Worm (Caenorhabditis elegans): ENCODE results near the gene fkh-7.

DNA sequence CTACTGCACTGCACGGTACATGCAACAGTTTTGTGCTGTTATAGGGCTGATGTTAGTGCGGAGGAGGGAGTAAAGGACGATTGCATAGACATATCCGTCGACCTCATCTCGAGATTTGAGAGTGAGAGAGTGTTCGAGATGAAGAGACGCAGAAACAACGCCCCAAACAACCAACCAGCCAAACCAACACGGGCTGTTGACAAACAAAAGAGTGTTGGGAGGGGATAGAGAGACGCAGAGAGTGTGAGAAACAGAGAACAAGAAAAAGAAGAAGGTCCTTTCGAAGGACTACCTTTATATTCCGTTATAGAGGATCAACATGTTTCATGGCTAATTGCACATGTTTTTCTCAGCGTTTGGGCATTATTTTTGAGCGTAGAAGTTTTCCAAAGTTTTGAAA is 15.8 kb downstream of the fkh-7 start:
- TF ChIP-seq ref-1 (GFP tag; conservative IDR thresholded peaks at IDR 0.05): no peak
- TF ChIP-seq ztf-29 (GFP tag; IDR thresholded peaks at IDR 0.05): no peak
- TF ChIP-seq tab-1 (GFP tag; IDR thresholded peaks at IDR 0.05): no peak
- no peak for TF ChIP-seq med-1 (GFP tag; optimal IDR thresholded peaks at IDR 0.05; ENCODE audit: insufficient read depth)
- TF ChIP-seq klf-2 (GFP tag; conservative IDR thresholded peaks at IDR 0.05): no peak
- peak; percentile 87 for TF ChIP-seq cog-1 (tag; optimal IDR thresholded peaks at IDR 0.05)
- peak; percentile 60; the same call in 1 of the 2 replicates for TF ChIP-seq flt-1 (GFP tag; IDR thresholded peaks at IDR 0.05)
- no peak for TF ChIP-seq T22C8.4 (GFP tag; IDR thresholded peaks at IDR 0.05)
- TF ChIP-seq ztf-23 (GFP tag; IDR thresholded peaks at IDR 0.05): peak; percentile 54; the same call in 1 of the 2 replicates
